Worm (Caenorhabditis elegans) whole organism, L3 larva: ENCODE data around the gene F10A3.12.

ENCODE experiments used
- ZK546.5 ChIP-seq: sonication (generic microtip); optimal IDR thresholded peaks from 2 replicates; lab custom pipeline; 2017; ENCODE audit warnings: missing biosample characterization, missing genetic modification characterization
- aly-2 ChIP-seq: fragments of 150-350 bp; optimal IDR thresholded peaks from 2 replicates; lab custom pipeline; 2014; ENCODE audit warnings: missing biosample characterization, missing genetic modification characterization
- ceh-28 ChIP-seq: fragments of 150-350 bp; optimal IDR thresholded peaks from 2 replicates; lab custom pipeline; 2014; ENCODE audit warnings: missing biosample characterization, missing genetic modification reagents, missing genetic modification characterization
- ceh-9 ChIP-seq: sonication (generic microtip); optimal IDR thresholded peaks from 2 replicates; lab custom pipeline; 2018; ENCODE audit warnings: missing biosample characterization, missing genetic modification characterization
- daf-12 ChIP-seq: fragments of 150-350 bp; optimal IDR thresholded peaks from 2 replicates; lab custom pipeline; 2014; ENCODE audit warnings: missing biosample characterization, missing genetic modification reagents, missing genetic modification characterization
- egl-5 ChIP-seq: fragments of 150-350 bp; optimal IDR thresholded peaks from 2 replicates; lab custom pipeline; 2017; ENCODE audit warnings: missing biosample characterization, missing genetic modification reagents, missing genetic modification characterization, inconsistent platforms
- elt-1 ChIP-seq: fragments of 150-350 bp; optimal IDR thresholded peaks from 2 replicates; lab custom pipeline; 2014; ENCODE audit warnings: missing biosample characterization, missing genetic modification characterization
- elt-2 ChIP-seq: sonication (generic microtip); optimal IDR thresholded peaks from 2 replicates; lab custom pipeline; 2016; ENCODE audit warnings: missing genetic modification reagents, mild to moderate bottlenecking, missing genetic modification characterization, missing compliant biosample characterization
- eor-1 ChIP-seq, 2 experiments: fragments of 150-350 bp; optimal IDR thresholded peaks; 2 replicates each; lab custom pipeline; 2014 to 2018; ENCODE audit warnings: missing biosample characterization in 2 of 2, missing genetic modification characterization in 2 of 2
- fkh-10 ChIP-seq: sonication (generic microtip); optimal IDR thresholded peaks from 2 replicates; lab custom pipeline; 2017; ENCODE audit warnings: missing biosample characterization, missing genetic modification reagents, missing genetic modification characterization
- fkh-2 ChIP-seq: fragments of 150-350 bp; optimal IDR thresholded peaks from 2 replicates; lab custom pipeline; 2014; ENCODE audit warnings: missing biosample characterization, missing genetic modification reagents, missing genetic modification characterization
- fos-1 ChIP-seq: fragments of 150-350 bp; optimal IDR thresholded peaks from 2 replicates; lab custom pipeline; 2014; ENCODE audit warnings: missing biosample characterization, missing genetic modification characterization
- hmg-11 ChIP-seq: sonication (generic microtip); optimal IDR thresholded peaks from 2 replicates; lab custom pipeline; 2016; ENCODE audit warnings: missing genetic modification characterization, missing compliant biosample characterization
- jun-1 ChIP-seq: fragments of 150-350 bp; optimal IDR thresholded peaks from 2 replicates; lab custom pipeline; 2014; ENCODE audit warnings: missing biosample characterization, missing genetic modification reagents, missing genetic modification characterization
- lin-39 ChIP-seq: fragments of 150-350 bp; optimal IDR thresholded peaks from 2 replicates; lab custom pipeline; 2018; ENCODE audit warnings: missing biosample characterization, missing genetic modification reagents, missing genetic modification characterization
- mml-1 ChIP-seq: fragments of 150-350 bp; sonication (generic microtip); optimal IDR thresholded peaks from 3 replicates; lab custom pipeline; 2014; ENCODE audit warnings: missing biosample characterization, missing genetic modification characterization
- nhr-237 ChIP-seq: fragments of 150-350 bp; optimal IDR thresholded peaks from 2 replicates; lab custom pipeline; 2014; ENCODE audit warnings: missing biosample characterization, missing genetic modification characterization
- nhr-25 ChIP-seq: sonication (generic microtip); optimal IDR thresholded peaks from 2 replicates; lab custom pipeline; 2017; ENCODE audit warnings: missing biosample characterization, missing genetic modification characterization
- nhr-43 ChIP-seq: sonication (generic microtip); optimal IDR thresholded peaks from 2 replicates; lab custom pipeline; 2016; ENCODE audit warnings: mild to moderate bottlenecking, missing genetic modification characterization, missing compliant biosample characterization; ENCODE audit not compliant: poor library complexity, severe bottlenecking
- nhr-67 ChIP-seq: fragments of 150-350 bp; optimal IDR thresholded peaks from 2 replicates; lab custom pipeline; 2014; ENCODE audit warnings: missing biosample characterization, missing genetic modification characterization
- nhr-76 ChIP-seq: fragments of 150-350 bp; sonication (generic microtip); optimal IDR thresholded peaks from 5 replicates; lab custom pipeline; 2014; ENCODE audit warnings: missing biosample characterization, missing genetic modification characterization
- pha-4 ChIP-seq: fragments of 150-350 bp; optimal IDR thresholded peaks from 2 replicates; lab custom pipeline; 2014; ENCODE audit warnings: missing biosample characterization, missing genetic modification reagents, missing genetic modification characterization
- pqm-1 ChIP-seq: fragments of 150-350 bp; optimal IDR thresholded peaks from 2 replicates; lab custom pipeline; 2017; ENCODE audit warnings: missing biosample characterization, missing genetic modification characterization, inconsistent platforms
- sea-2 ChIP-seq: fragments of 150-350 bp; sonication (generic microtip); optimal IDR thresholded peaks from 4 replicates; lab custom pipeline; 2014; ENCODE audit warnings: missing biosample characterization, missing genetic modification reagents, missing genetic modification characterization
- snpc-4 ChIP-seq: fragments of 150-350 bp; optimal IDR thresholded peaks from 2 replicates; lab custom pipeline; 2014; ENCODE audit warnings: missing biosample characterization, missing genetic modification characterization
- unc-62 ChIP-seq: fragments of 150-350 bp; sonication (generic microtip); optimal IDR thresholded peaks from 4 replicates; lab custom pipeline; 2014; ENCODE audit warnings: missing biosample characterization, missing genetic modification reagents, missing genetic modification characterization
- zag-1 ChIP-seq: fragments of 150-350 bp; optimal IDR thresholded peaks from 2 replicates; lab custom pipeline; 2014; ENCODE audit warnings: missing biosample characterization, missing genetic modification characterization
- ztf-4 ChIP-seq: fragments of 150-350 bp; optimal IDR thresholded peaks from 2 replicates; lab custom pipeline; 2014; ENCODE audit warnings: missing biosample characterization, missing genetic modification characterization

The F10A3.12 gene

DNA sequence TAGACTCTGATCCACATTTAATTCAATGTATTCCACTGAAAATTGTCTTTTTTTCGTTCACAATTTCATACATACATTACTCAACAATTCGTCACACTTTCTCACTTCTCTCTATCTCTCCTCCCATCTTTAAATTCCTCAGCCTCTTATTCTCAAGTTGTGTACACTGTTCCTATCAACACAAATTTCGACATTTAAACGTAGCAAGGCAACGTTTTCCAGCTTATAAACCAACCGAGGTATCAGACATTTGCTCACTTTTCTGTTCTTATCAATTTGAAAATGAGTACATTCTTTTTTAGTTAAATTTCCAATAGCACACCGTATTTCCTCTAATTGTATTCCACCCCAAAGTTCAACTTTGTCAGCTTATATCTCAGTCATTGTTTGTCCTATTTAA lies 42.9 kb upstream of the F10A3.12 start, which contains the start of gene skr-3:
Gene skr-3, plus strand, starts transcription at position 163 of the 400 bp plus-strand sequence.
- TF ChIP-seq aly-2 (tag; lab: Kevin White, UChicago) (no peak), elt-2 (tag; lab: Kevin White, UChicago) (peak; percentile 67), egl-5 (tag; lab: Kevin White, UChicago) (no peak), pha-4 (tag; lab: Kevin White, UChicago) (peak; percentile 57), daf-12 (no peak)
- TF ChIP-seq, all 47 proteins: peak for 2

DNA sequence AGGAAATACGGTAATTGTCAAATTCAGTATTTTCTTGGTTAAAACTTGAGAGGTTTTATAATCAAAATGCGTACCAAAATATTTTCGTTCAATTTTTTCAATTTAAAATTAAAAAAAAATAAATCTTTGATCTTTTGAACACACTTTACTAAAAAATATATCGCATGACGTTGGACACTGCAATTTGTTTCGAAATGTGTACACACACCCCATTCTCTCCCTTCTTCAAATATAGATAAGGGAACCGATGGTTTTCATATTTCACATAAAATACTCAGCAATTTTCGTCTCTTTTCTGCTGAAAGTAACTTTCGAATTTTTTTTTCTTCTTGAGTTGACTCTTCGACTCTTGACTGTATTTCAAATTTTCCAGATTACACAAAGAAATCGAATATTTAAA lies 42.4 kb upstream of the F10A3.12 start:
- no peak for TF ChIP-seq fos-1
- peak; percentile 1 for TF ChIP-seq pqm-1
- peak; percentile 56 for TF ChIP-seq pha-4 (tag; lab: Kevin White, UChicago)

DNA sequence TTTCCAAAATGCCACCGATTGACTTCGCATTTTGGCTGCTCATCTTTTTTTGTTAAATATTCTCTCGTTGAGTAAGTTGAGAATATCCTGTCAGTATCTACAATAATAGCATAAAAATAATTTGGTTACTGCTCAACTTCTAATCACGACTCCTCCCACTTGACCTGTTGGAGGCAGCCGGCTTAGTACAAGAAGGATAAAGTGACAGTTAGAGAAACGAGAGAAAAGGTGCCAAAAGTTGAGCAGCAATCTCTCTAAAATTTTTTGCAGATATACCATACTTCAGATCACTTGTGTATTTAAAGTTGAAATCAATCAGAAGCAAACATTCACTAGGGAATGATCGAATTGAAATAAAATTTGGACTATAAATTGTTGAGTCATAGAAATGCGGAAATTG lies 39.1 kb upstream of the F10A3.12 start, which contains the start of gene nhr-111:
Gene nhr-111, minus strand, starts transcription at position 101 of the 400 bp plus-strand sequence.
- no peak for TF ChIP-seq fkh-2 (tag; lab: Kevin White, UChicago)
- TF ChIP-seq elt-2 (tag; lab: Kevin White, UChicago) = no peak
- TF ChIP-seq fkh-10 = no peak
- no peak for TF ChIP-seq mml-1
- no peak for TF ChIP-seq daf-12
- no peak for TF ChIP-seq sea-2 (GFP tag; lab: Kevin White, UChicago)
- TF ChIP-seq nhr-43 (tag; lab: Kevin White, UChicago) = no peak
- no peak for TF ChIP-seq lin-39 (tag; lab: Kevin White, UChicago)
- no peak for TF ChIP-seq ceh-9 (tag; lab: Kevin White, UChicago)
- TF ChIP-seq nhr-76 (tag; lab: Kevin White, UChicago) = no peak

DNA sequence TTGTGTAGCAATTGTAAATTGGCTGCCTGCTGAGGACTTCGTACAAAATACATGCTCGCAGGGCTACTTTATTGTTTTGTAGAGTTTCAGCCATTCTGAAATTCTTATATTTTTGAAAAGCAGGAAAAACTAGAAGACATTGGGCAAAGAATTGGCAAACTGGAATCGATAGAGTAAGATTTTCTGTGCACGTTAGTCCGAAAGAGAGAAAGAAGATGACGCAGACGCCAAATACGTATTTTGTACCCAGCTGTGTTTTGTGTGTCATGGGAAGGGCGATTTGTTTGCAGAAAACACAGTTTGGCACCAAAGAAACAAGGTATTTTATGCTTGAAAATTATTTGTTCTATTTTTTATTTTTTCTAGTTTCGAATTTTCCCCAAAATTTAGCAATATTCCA lies 36.4 kb upstream of the F10A3.12 start, which contains the start of gene fbxa-143:
Gene fbxa-143, minus strand, starts transcription at position 101 of the 400 bp plus-strand sequence.
- no peak for TF ChIP-seq ceh-9 (tag; lab: Kevin White, UChicago)
- TF ChIP-seq elt-2 (tag; lab: Kevin White, UChicago) = no peak
- no peak for TF ChIP-seq hmg-11 (tag; lab: Kevin White, UChicago)
- no peak for TF ChIP-seq elt-1 (tag; lab: Kevin White, UChicago)
- TF ChIP-seq nhr-67 (tag; lab: Kevin White, UChicago) = no peak
- TF ChIP-seq sea-2 (GFP tag; lab: Kevin White, UChicago) = no peak
- no peak for TF ChIP-seq ztf-4 (tag; lab: Kevin White, UChicago)
- no peak for TF ChIP-seq ZK546.5
- no peak for TF ChIP-seq zag-1
- no peak for TF ChIP-seq nhr-43 (tag; lab: Kevin White, UChicago)
- TF ChIP-seq eor-1 (tag; optimal IDR thresholded peaks at IDR 0.05; lab: Kevin White, UChicago) = no peak
- TF ChIP-seq fkh-2 (tag; lab: Kevin White, UChicago) = no peak

DNA sequence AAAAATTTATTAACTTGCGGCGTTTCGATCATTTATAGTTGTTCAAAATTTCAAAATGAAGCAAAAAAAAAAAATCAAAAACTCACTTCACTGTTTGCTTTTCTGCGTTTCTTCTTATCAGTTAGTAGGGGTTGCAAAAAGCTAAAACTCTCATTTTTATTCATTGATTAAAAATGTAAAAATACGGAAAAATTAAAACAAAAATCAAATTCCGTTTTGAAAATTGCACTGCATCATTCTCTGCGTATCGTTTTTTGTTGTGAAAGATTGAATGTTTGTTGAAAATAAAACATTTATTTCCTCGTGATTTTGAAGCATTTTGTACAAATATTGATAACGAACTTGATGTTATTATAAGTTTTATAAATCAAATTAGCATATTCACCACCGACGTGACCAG lies 34.7 kb upstream of the F10A3.12 start:
- TF ChIP-seq lin-39 (tag; lab: Kevin White, UChicago) (no peak), nhr-76 (tag; lab: Kevin White, UChicago) (no peak), pqm-1 (peak; percentile 74), elt-2 (tag; lab: Kevin White, UChicago) (peak; percentile 63), pha-4 (tag; lab: Kevin White, UChicago) (peak; percentile 49), jun-1 (tag; lab: Kevin White, UChicago) (no peak), fkh-10 (no peak), snpc-4 (tag; lab: Kevin White, UChicago) (no peak), nhr-25 (no peak)

DNA sequence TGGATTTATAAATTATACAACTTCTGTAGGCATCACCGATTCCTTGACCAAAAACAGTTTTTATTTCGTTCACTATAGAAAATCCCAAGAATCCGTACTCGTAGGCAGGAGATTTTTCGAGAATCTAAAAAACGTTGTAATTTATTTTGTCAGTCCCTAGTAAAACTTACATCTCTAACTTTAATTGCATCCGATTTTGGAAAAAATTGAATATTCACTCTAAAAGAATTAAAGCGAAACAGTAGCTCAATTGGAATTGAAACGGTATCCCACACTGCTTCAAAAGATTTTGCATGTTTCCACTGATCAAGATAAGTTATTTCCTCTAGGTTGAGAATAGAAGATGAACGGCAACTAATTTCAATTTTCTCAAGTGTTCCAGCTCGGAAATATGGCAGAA lies 32.6 kb upstream of the F10A3.12 start, which contains the start of gene fbxa-142:
Gene fbxa-142, minus strand, starts transcription at position 101 of the 400 bp plus-strand sequence.
- no peak for TF ChIP-seq jun-1 (tag; lab: Kevin White, UChicago)
- TF ChIP-seq sea-2 (GFP tag; lab: Kevin White, UChicago) = no peak
- TF ChIP-seq mml-1 = no peak
- no peak for TF ChIP-seq nhr-237 (tag; lab: Kevin White, UChicago)
- TF ChIP-seq nhr-43 (tag; lab: Kevin White, UChicago) = no peak
- TF ChIP-seq ceh-28 = no peak
- TF ChIP-seq aly-2 (tag; lab: Kevin White, UChicago) = no peak

DNA sequence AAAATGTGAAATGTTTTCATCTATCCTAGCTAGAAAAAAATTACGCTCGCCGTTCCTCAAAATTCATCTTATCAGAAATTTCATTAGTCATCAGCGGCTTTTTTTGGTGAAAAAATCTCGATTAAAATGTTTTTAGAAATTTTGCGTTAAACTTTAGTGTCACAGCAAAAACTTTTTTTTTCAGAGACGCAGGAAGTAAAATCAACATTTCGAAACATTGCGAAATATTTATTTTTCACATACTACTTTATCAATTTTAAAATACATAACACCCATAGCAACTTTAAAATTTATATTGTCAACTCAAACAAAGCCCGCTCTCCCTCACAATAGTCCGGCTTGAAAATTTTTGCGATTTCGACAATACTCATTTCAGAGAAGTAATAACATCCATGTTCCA lies 31.6 kb upstream of the F10A3.12 start:
- TF ChIP-seq unc-62 (GFP tag; lab: Kevin White, UChicago) = no peak
